Worm (Caenorhabditis elegans): ENCODE measurements around the gene col-34.

DNA sequence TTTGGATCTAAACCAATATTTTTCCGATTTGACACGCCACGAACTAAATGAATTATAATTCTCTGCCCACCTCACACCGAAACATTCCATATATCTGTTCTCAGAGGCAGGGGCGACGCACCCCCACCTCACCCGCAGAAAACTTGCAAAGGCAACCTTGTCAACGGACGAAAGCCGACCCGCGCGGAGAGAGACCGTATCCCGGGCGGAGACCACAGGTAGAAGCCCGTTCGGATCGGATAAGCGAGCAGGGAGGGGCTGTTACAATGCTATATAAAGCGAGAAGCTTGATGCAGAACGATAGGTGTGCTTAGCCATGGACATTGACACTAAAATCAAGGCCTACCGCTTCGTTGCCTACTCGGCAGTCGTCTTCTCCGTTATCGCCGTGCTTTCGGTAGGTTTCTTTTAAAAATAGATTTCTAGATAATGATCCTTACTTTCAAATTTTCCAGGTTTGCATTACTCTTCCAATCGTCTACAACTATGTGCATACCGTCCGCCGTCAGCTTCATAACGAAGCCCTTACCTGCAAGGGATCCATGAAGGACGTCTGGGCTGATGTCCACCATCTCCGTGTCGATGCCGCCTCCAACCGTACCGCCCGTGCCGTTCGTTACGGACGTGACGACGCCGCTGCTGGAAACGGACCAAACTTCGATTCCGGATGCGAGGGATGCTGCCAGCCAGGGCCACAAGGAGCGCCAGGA is 8.9 kb downstream of the col-34 start, which contains the start of the genes zipt-2.2 and dpy-13:
- TF ChIP-seq lsy-2 (tag; optimal IDR thresholded peaks at IDR 0.05) (no peak), nhr-11 (tag; optimal IDR thresholded peaks at IDR 0.05) (no peak), C04F5.9 (tag; optimal IDR thresholded peaks at IDR 0.05) (no peak), alr-1 (tag; optimal IDR thresholded peaks at IDR 0.05; ENCODE audit: borderline replicate concordance) (no peak), nhr-12 (tag; optimal IDR thresholded peaks at IDR 0.05) (no peak), lin-35 (GFP tag; optimal IDR thresholded peaks at IDR 0.05) (no peak), rnt-1 (tag; optimal IDR thresholded peaks at IDR 0.05) (no peak)
